Worm (Caenorhabditis elegans): Measurements from ENCODE around the gene T12D8.5.

ce11 chrIII:13622268-13622667 lies 4.3 kb downstream of the T12D8.5 start, which contains the start of gene hip-1:
- TF ChIP-seq unc-62 (GFP tag; optimal IDR thresholded peaks at IDR 0.05) (peak; percentile 17), snpc-4 (tag; optimal IDR thresholded peaks at IDR 0.05) (no peak)
